Worm (Caenorhabditis elegans) whole organism, midembryonic: ENCODE results near the gene ins-9.

ENCODE experiments used
- T22C8.4 ChIP-seq: fragments of 200-800 bp; sonication (Bioruptor generic); IDR thresholded peaks from 2 replicates; pipeline ENCODE4 v1.3.6; 2022; ENCODE audit warnings: missing genetic modification characterization, missing compliant biosample characterization
- cog-1 ChIP-seq: sonication (generic microtip); optimal IDR thresholded peaks from 2 replicates; lab custom pipeline; 2016; ENCODE audit warnings: missing genetic modification characterization, missing compliant biosample characterization
- flt-1 ChIP-seq: fragments of 200-800 bp; sonication (Bioruptor generic); IDR thresholded peaks from 2 replicates; pipeline ENCODE4 v1.3.6; 2022; ENCODE audit warnings: missing genetic modification characterization, missing compliant biosample characterization
- klf-2 ChIP-seq: fragments of 200-800 bp; sonication (Bioruptor generic); conservative IDR thresholded peaks from 2 replicates; pipeline ENCODE4 v1.3.6; 2022; ENCODE audit warnings: missing genetic modification reagents, missing genetic modification characterization, missing compliant biosample characterization
- med-1 ChIP-seq: sonication (generic microtip); optimal IDR thresholded peaks from 2 replicates; lab custom pipeline; 2017; ENCODE audit warnings: missing genetic modification characterization, mild to moderate bottlenecking, missing compliant biosample characterization, antibody characterized with exemption, missing genetic modification reagents; ENCODE audit not compliant: insufficient read depth
- ref-1 ChIP-seq: fragments of 200-800 bp; sonication (Bioruptor generic); conservative IDR thresholded peaks from 2 replicates; pipeline ENCODE4 v1.3.6; 2022; ENCODE audit warnings: missing genetic modification reagents, missing genetic modification characterization, missing compliant biosample characterization
- tab-1 ChIP-seq: fragments of 200-800 bp; sonication (Bioruptor generic); IDR thresholded peaks from 2 replicates; pipeline ENCODE4 v1.3.6; 2022; ENCODE audit warnings: missing genetic modification characterization, missing compliant biosample characterization
- ztf-23 ChIP-seq: fragments of 200-800 bp; sonication (Bioruptor generic); IDR thresholded peaks from 2 replicates; pipeline ENCODE4 v1.3.6; 2022; ENCODE audit warnings: missing genetic modification reagents, missing genetic modification characterization, missing compliant biosample characterization
- ztf-29 ChIP-seq: fragments of 200-800 bp; sonication (Bioruptor generic); IDR thresholded peaks from 2 replicates; pipeline ENCODE4 v1.3.6; 2022; ENCODE audit warnings: missing genetic modification reagents, missing genetic modification characterization, missing compliant biosample characterization

Gene ins-9

ce11 chrX:8866563-8866962 lies at the start of gene ins-9:
Gene ins-9 (minus strand): TSS chrX:8866663.
- no peak for TF ChIP-seq med-1
- TF ChIP-seq cog-1, result no peak
- no peak for TF ChIP-seq flt-1 (GFP tag; lab: Robert Waterston, UW)
- TF ChIP-seq ztf-23 (GFP tag; lab: Robert Waterston, UW), result no peak
- no peak for TF ChIP-seq ref-1 (GFP tag; lab: Robert Waterston, UW)
- no peak for TF ChIP-seq ztf-29 (GFP tag; lab: Robert Waterston, UW)
- TF ChIP-seq T22C8.4 (GFP tag; lab: Robert Waterston, UW), result no peak
- no peak for TF ChIP-seq tab-1 (GFP tag; lab: Robert Waterston, UW)
- no peak for TF ChIP-seq klf-2 (GFP tag; lab: Robert Waterston, UW)

ce11 chrX:8911077-8911476 lies 44.6 kb upstream of the ins-9 start, which contains the start of gene cyn-8:
Gene cyn-8 (plus strand): TSS chrX:8911293.
- TF ChIP-seq ztf-23 (GFP tag; lab: Robert Waterston, UW), result no peak
- 0 out of 2 replicates have a peak, but pooled peaks have one; percentile 32 for TF ChIP-seq tab-1 (GFP tag; lab: Robert Waterston, UW)

- no peak for TF ChIP-seq flt-1 (GFP tag; lab: Robert Waterston, UW)
- no peak for TF ChIP-seq cog-1
- TF ChIP-seq ref-1 (GFP tag; lab: Robert Waterston, UW), result no peak
- TF ChIP-seq T22C8.4 (GFP tag; lab: Robert Waterston, UW), result no peak
- no peak for TF ChIP-seq ztf-23 (GFP tag; lab: Robert Waterston, UW)
- TF ChIP-seq klf-2 (GFP tag; lab: Robert Waterston, UW), result no peak
- TF ChIP-seq ztf-29 (GFP tag; lab: Robert Waterston, UW), result no peak
- no peak for TF ChIP-seq med-1
- no peak for TF ChIP-seq tab-1 (GFP tag; lab: Robert Waterston, UW)
Measured at ce11 chrX:8905089-8905488, 38.6 kb upstream of the ins-9 start, which contains the start of gene ensh-1. Gene ensh-1 (plus strand): TSS chrX:8905389.

- TF ChIP-seq ztf-29 (GFP tag; lab: Robert Waterston, UW), result no peak
- no peak for TF ChIP-seq med-1
- no peak for TF ChIP-seq flt-1 (GFP tag; lab: Robert Waterston, UW)
- no peak for TF ChIP-seq klf-2 (GFP tag; lab: Robert Waterston, UW)
- TF ChIP-seq ztf-23 (GFP tag; lab: Robert Waterston, UW), result no peak
- no peak for TF ChIP-seq tab-1 (GFP tag; lab: Robert Waterston, UW)
- TF ChIP-seq T22C8.4 (GFP tag; lab: Robert Waterston, UW), result no peak
- no peak for TF ChIP-seq cog-1
- no peak for TF ChIP-seq ref-1 (GFP tag; lab: Robert Waterston, UW)
Measured at ce11 chrX:8902920-8903319, 36.5 kb upstream of the ins-9 start.

- TF ChIP-seq ref-1 (GFP tag; lab: Robert Waterston, UW), result no peak
- no peak for TF ChIP-seq ztf-23 (GFP tag; lab: Robert Waterston, UW)
- TF ChIP-seq cog-1, result no peak
- TF ChIP-seq med-1, result no peak
- no peak for TF ChIP-seq T22C8.4 (GFP tag; lab: Robert Waterston, UW)
- TF ChIP-seq ztf-29 (GFP tag; lab: Robert Waterston, UW), result no peak
- no peak for TF ChIP-seq flt-1 (GFP tag; lab: Robert Waterston, UW)
- TF ChIP-seq tab-1 (GFP tag; lab: Robert Waterston, UW), result no peak
- no peak for TF ChIP-seq klf-2 (GFP tag; lab: Robert Waterston, UW)
Measured at ce11 chrX:8892808-8893207, 26.3 kb upstream of the ins-9 start, which contains the start of gene C13E3.1. Gene C13E3.1 (plus strand): TSS chrX:8893108.

- TF ChIP-seq ztf-29 (GFP tag; lab: Robert Waterston, UW), result no peak
- no peak for TF ChIP-seq klf-2 (GFP tag; lab: Robert Waterston, UW)
- TF ChIP-seq med-1, result no peak
- no peak for TF ChIP-seq ref-1 (GFP tag; lab: Robert Waterston, UW)
- no peak for TF ChIP-seq flt-1 (GFP tag; lab: Robert Waterston, UW)
- TF ChIP-seq cog-1, result no peak
- TF ChIP-seq tab-1 (GFP tag; lab: Robert Waterston, UW), result no peak
- no peak for TF ChIP-seq ztf-23 (GFP tag; lab: Robert Waterston, UW)
- TF ChIP-seq T22C8.4 (GFP tag; lab: Robert Waterston, UW), result no peak
Measured at ce11 chrX:8891393-8891953, 25.0 kb upstream of the ins-9 start.

- no peak for TF ChIP-seq cog-1
- no peak for TF ChIP-seq ztf-29 (GFP tag; lab: Robert Waterston, UW)
- TF ChIP-seq klf-2 (GFP tag; lab: Robert Waterston, UW), result no peak
- TF ChIP-seq ref-1 (GFP tag; lab: Robert Waterston, UW), result no peak
- no peak for TF ChIP-seq med-1
- TF ChIP-seq ztf-23 (GFP tag; lab: Robert Waterston, UW), result no peak
- no peak for TF ChIP-seq T22C8.4 (GFP tag; lab: Robert Waterston, UW)
- TF ChIP-seq flt-1 (GFP tag; lab: Robert Waterston, UW), result no peak
- no peak for TF ChIP-seq tab-1 (GFP tag; lab: Robert Waterston, UW)
Measured at ce11 chrX:8890251-8890755, 23.8 kb upstream of the ins-9 start.

ce11 chrX:8888835-8889234 lies 22.4 kb upstream of the ins-9 start:
- TF ChIP-seq cog-1, result no peak
- no peak for TF ChIP-seq ztf-29 (GFP tag; lab: Robert Waterston, UW)

- TF ChIP-seq klf-2 (GFP tag; lab: Robert Waterston, UW), result no peak
- no peak for TF ChIP-seq ref-1 (GFP tag; lab: Robert Waterston, UW)
- TF ChIP-seq cog-1, result no peak
- no peak for TF ChIP-seq flt-1 (GFP tag; lab: Robert Waterston, UW)
- no peak for TF ChIP-seq T22C8.4 (GFP tag; lab: Robert Waterston, UW)
- TF ChIP-seq ztf-23 (GFP tag; lab: Robert Waterston, UW), result no peak
- TF ChIP-seq ztf-29 (GFP tag; lab: Robert Waterston, UW), result no peak
- no peak for TF ChIP-seq tab-1 (GFP tag; lab: Robert Waterston, UW)
- TF ChIP-seq med-1, result no peak
Measured at ce11 chrX:8882162-8882561, 15.7 kb upstream of the ins-9 start.

- no peak for TF ChIP-seq cog-1
- TF ChIP-seq klf-2 (GFP tag; lab: Robert Waterston, UW), result no peak
- TF ChIP-seq T22C8.4 (GFP tag; lab: Robert Waterston, UW), result no peak
- no peak for TF ChIP-seq ztf-23 (GFP tag; lab: Robert Waterston, UW)
- TF ChIP-seq med-1, result no peak
- TF ChIP-seq ztf-29 (GFP tag; lab: Robert Waterston, UW), result no peak
- no peak for TF ChIP-seq ref-1 (GFP tag; lab: Robert Waterston, UW)
- no peak for TF ChIP-seq flt-1 (GFP tag; lab: Robert Waterston, UW)
- TF ChIP-seq tab-1 (GFP tag; lab: Robert Waterston, UW), result no peak
Measured at ce11 chrX:8879349-8879748, 12.9 kb upstream of the ins-9 start, which contains the start of gene C06E2.2. Gene C06E2.2 (plus strand): TSS chrX:8879649.
